Worm (Caenorhabditis elegans) whole organism, L4 larva: Measurements from ENCODE around the gene C46G7.2.
A peak's percentile ranks its signal among the peaks of the same experiment; 100 is the strongest.

Experiments
- D1046.2 ChIP-seq: fragments of 200-800 bp; sonication (Bioruptor generic); IDR thresholded peaks from 2 replicates; pipeline ENCODE4 v1.3.6; 2022; ENCODE audit warnings: missing genetic modification characterization, missing compliant biosample characterization
- R02D3.7 ChIP-seq: fragments of 150-350 bp; sonication (generic microtip); optimal IDR thresholded peaks from 3 replicates; lab custom pipeline; 2014; ENCODE audit warnings: missing biosample characterization, missing genetic modification characterization
- T26A8.4 ChIP-seq: fragments of 200-800 bp; sonication (Bioruptor generic); IDR thresholded peaks from 2 replicates; pipeline ENCODE4 v1.3.6; 2022; ENCODE audit warnings: missing genetic modification characterization, missing compliant biosample characterization
- Y75B8A.6 ChIP-seq: fragments of 200-800 bp; sonication (Bioruptor generic); IDR thresholded peaks from 2 replicates; pipeline ENCODE4 v1.3.6; 2022; ENCODE audit warnings: missing genetic modification reagents, missing genetic modification characterization, missing compliant biosample characterization
- daf-8 ChIP-seq: fragments of 200-800 bp; sonication (Bioruptor generic); IDR thresholded peaks from 2 replicates; pipeline ENCODE4 v1.3.6; 2022; ENCODE audit warnings: missing genetic modification characterization, missing compliant biosample characterization
- egl-27 ChIP-seq: sonication (generic microtip); optimal IDR thresholded peaks from 3 replicates; lab custom pipeline; 2017; ENCODE audit warnings: missing biosample characterization, missing genetic modification reagents, missing genetic modification characterization
- lin-38 ChIP-seq: fragments of 200-800 bp; sonication (Bioruptor generic); IDR thresholded peaks from 2 replicates; pipeline ENCODE4 v1.3.6; 2022; ENCODE audit warnings: missing genetic modification reagents, missing genetic modification characterization, missing compliant biosample characterization
- mep-1 ChIP-seq: fragments of 150-350 bp; sonication (generic microtip); optimal IDR thresholded peaks from 3 replicates; lab custom pipeline; 2014; ENCODE audit warnings: missing biosample characterization, missing genetic modification characterization
- nhr-28 ChIP-seq: fragments of 150-350 bp; optimal IDR thresholded peaks from 2 replicates; lab custom pipeline; 2014; ENCODE audit warnings: missing biosample characterization, missing genetic modification characterization
- pha-4 ChIP-seq, 2 experiments: fragments of 150-350 bp in 1 of 2; fragments of 200-800 bp in 1 of 2; sonication (Bioruptor generic) in 1 of 2; IDR thresholded peaks in 1 of 2; optimal IDR thresholded peaks in 1 of 2; 2 replicates each; pipeline versions ENCODE4 v1.3.6 to Lab custom; 2014 to 2022; ENCODE audit warnings: missing genetic modification characterization in 2 of 2, missing genetic modification reagents in 2 of 2, missing biosample characterization in 1 of 2, missing compliant biosample characterization in 1 of 2
- php-3 ChIP-seq: fragments of 200-800 bp; sonication (Bioruptor generic); IDR thresholded peaks from 2 replicates; pipeline ENCODE4 v1.3.6; 2022; ENCODE audit warnings: missing genetic modification reagents, missing genetic modification characterization, missing compliant biosample characterization
- snpc-4 ChIP-seq: fragments of 150-350 bp; optimal IDR thresholded peaks from 2 replicates; lab custom pipeline; 2014; ENCODE audit warnings: missing biosample characterization, missing genetic modification characterization

ce11 chrIV:6048462-6048861 is 33.5 kb downstream of the C46G7.2 start:
- TF ChIP-seq D1046.2 (GFP tag; lab: Robert Waterston, UW) (no peak), lin-38 (GFP tag; lab: Robert Waterston, UW) (no peak), egl-27 (no peak), Y75B8A.6 (GFP tag; lab: Robert Waterston, UW) (no peak), T26A8.4 (GFP tag; lab: Robert Waterston, UW) (no peak), nhr-28 (tag; lab: Kevin White, UChicago) (peak; percentile 71), snpc-4 (no peak), R02D3.7 (tag; lab: Kevin White, UChicago) (no peak), pha-4 (GFP tag; IDR thresholded peaks at IDR 0.05; lab: Robert Waterston, UW) (no peak), pha-4 (tag; optimal IDR thresholded peaks at IDR 0.05; lab: Kevin White, UChicago) (no peak), php-3 (no peak), mep-1 (no peak), daf-8 (GFP tag; lab: Robert Waterston, UW) (no peak)
